Worm (Caenorhabditis elegans): Measurements from ENCODE around the gene srg-21.

Gene srg-21

ce11 chrII:3071012-3071749 is 20.0 kb downstream of the srg-21 start, which contains the start of gene Y25C1A.7:
Gene Y25C1A.7, minus strand, starts transcription at chrII:3071062.
- TF ChIP-seq hmbx-1 (tag; optimal IDR thresholded peaks at IDR 0.05) (no peak), sea-1 (GFP tag; conservative IDR thresholded peaks at IDR 0.05) (no peak), B0310.2 (tag; optimal IDR thresholded peaks at IDR 0.05) (no peak), hmg-4 (GFP tag; optimal IDR thresholded peaks at IDR 0.05) (no peak), flt-1 (GFP tag; IDR thresholded peaks at IDR 0.05) (no peak), F13C5.2 (tag; optimal IDR thresholded peaks at IDR 0.05) (no peak), ets-7 (tag; optimal IDR thresholded peaks at IDR 0.05) (no peak), tbx-11 (GFP tag; IDR thresholded peaks at IDR 0.05) (no peak), pes-1 (GFP tag; IDR thresholded peaks at IDR 0.05) (no peak)

DNA sequence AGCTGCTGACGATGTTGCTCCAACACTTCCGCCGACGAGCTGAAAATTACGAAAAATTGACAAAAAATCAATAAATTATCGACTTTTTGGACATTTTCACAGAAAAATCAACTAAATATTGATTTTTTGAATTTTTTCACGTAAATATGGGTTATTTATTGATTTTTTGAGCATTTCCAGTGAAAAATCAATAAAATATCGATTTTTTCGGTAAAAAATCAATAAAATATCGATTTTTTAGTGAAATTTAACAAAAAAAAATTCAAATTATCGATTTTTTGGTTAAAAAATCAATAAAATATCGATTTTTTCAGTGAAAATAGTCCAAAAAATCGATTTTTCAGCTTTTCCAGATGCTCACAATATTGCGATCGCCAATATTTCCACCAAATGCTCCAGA is 21.0 kb downstream of the srg-21 start:
- no peak for TF ChIP-seq tbx-37 (GFP tag; conservative IDR thresholded peaks at IDR 0.05)
- TF ChIP-seq pes-1 (GFP tag; IDR thresholded peaks at IDR 0.05) = no peak
- TF ChIP-seq scrt-1 (GFP tag; IDR thresholded peaks at IDR 0.05) = no peak
- TF ChIP-seq sea-1 (GFP tag; conservative IDR thresholded peaks at IDR 0.05) = no peak
- TF ChIP-seq aly-1 (tag; optimal IDR thresholded peaks at IDR 0.05) = no peak
- TF ChIP-seq F13C5.2 (tag; optimal IDR thresholded peaks at IDR 0.05) = no peak
- TF ChIP-seq ceh-36 (tag; optimal IDR thresholded peaks at IDR 0.05) = no peak
- no peak for TF ChIP-seq ama-1 (optimal IDR thresholded peaks at IDR 0.05)
- no peak for TF ChIP-seq hmg-4 (GFP tag; optimal IDR thresholded peaks at IDR 0.05)
- TF ChIP-seq B0310.2 (tag; optimal IDR thresholded peaks at IDR 0.05) = no peak
- TF ChIP-seq ets-7 (tag; optimal IDR thresholded peaks at IDR 0.05) = no peak

ce11 chrII:3068646-3069045 is 22.5 kb downstream of the srg-21 start:
- TF ChIP-seq ets-7 (tag; optimal IDR thresholded peaks at IDR 0.05) = no peak
- no peak for TF ChIP-seq scrt-1 (GFP tag; IDR thresholded peaks at IDR 0.05)
- no peak for TF ChIP-seq ama-1 (optimal IDR thresholded peaks at IDR 0.05)
- TF ChIP-seq hnd-1 (tag; optimal IDR thresholded peaks at IDR 0.05) = no peak
- TF ChIP-seq ceh-36 (tag; optimal IDR thresholded peaks at IDR 0.05) = no peak
- no peak for TF ChIP-seq ceh-13 (GFP tag; optimal IDR thresholded peaks at IDR 0.05)
- TF ChIP-seq tbx-37 (GFP tag; conservative IDR thresholded peaks at IDR 0.05) = no peak
- no peak for TF ChIP-seq tra-4 (tag; optimal IDR thresholded peaks at IDR 0.05)
- TF ChIP-seq pes-1 (GFP tag; IDR thresholded peaks at IDR 0.05) = no peak
- no peak for TF ChIP-seq hmg-4 (GFP tag; optimal IDR thresholded peaks at IDR 0.05)
- TF ChIP-seq sea-1 (GFP tag; conservative IDR thresholded peaks at IDR 0.05) = no peak
- TF ChIP-seq B0310.2 (tag; optimal IDR thresholded peaks at IDR 0.05) = no peak
- TF ChIP-seq tbx-11 (GFP tag; IDR thresholded peaks at IDR 0.05) = no peak

- TF ChIP-seq sea-1 (GFP tag; conservative IDR thresholded peaks at IDR 0.05) = no peak
- no peak for TF ChIP-seq scrt-1 (GFP tag; IDR thresholded peaks at IDR 0.05)
- no peak for TF ChIP-seq aly-1 (tag; optimal IDR thresholded peaks at IDR 0.05)
- TF ChIP-seq F13C5.2 (tag; optimal IDR thresholded peaks at IDR 0.05) = no peak
- TF ChIP-seq tra-4 (tag; optimal IDR thresholded peaks at IDR 0.05) = no peak
- no peak for TF ChIP-seq tbx-37 (GFP tag; conservative IDR thresholded peaks at IDR 0.05)
- TF ChIP-seq flt-1 (GFP tag; IDR thresholded peaks at IDR 0.05) = no peak
- TF ChIP-seq ama-1 (optimal IDR thresholded peaks at IDR 0.05) = no peak
Observed at ce11 chrII:3067896-3068295, 23.3 kb downstream of the srg-21 start.

DNA sequence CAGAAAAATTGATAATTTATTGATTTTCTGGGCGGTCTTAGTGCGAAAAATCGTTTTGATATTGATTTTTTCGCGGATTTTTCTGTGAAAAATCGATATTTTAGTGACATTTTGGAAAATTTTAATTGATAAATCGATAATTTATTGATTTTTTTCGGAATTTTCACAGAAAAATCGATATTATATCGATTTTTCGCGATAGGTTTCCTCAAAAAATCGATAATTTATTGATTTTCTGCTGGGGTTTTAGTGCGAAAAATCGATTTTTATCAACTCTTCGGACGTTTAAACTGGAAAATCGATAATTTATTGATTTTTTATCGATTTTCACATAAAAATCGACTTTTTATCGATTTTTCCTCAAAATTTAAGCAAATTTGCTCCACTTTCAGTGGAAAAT is 23.7 kb downstream of the srg-21 start:
- TF ChIP-seq ceh-13 (GFP tag; optimal IDR thresholded peaks at IDR 0.05) (no peak), pes-1 (GFP tag; IDR thresholded peaks at IDR 0.05) (no peak), flt-1 (GFP tag; IDR thresholded peaks at IDR 0.05) (no peak), tra-4 (tag; optimal IDR thresholded peaks at IDR 0.05) (no peak), aly-1 (tag; optimal IDR thresholded peaks at IDR 0.05) (no peak), tbx-37 (GFP tag; conservative IDR thresholded peaks at IDR 0.05) (no peak)

ce11 chrII:3066401-3066800 is 24.8 kb downstream of the srg-21 start:
- no peak for TF ChIP-seq hnd-1 (tag; optimal IDR thresholded peaks at IDR 0.05)
- no peak for TF ChIP-seq tbx-37 (GFP tag; conservative IDR thresholded peaks at IDR 0.05)
- no peak for TF ChIP-seq sea-1 (GFP tag; conservative IDR thresholded peaks at IDR 0.05)
- TF ChIP-seq hmbx-1 (tag; optimal IDR thresholded peaks at IDR 0.05) = no peak
- TF ChIP-seq tra-4 (tag; optimal IDR thresholded peaks at IDR 0.05) = no peak
- no peak for TF ChIP-seq F13C5.2 (tag; optimal IDR thresholded peaks at IDR 0.05)
- no peak for TF ChIP-seq ceh-13 (GFP tag; optimal IDR thresholded peaks at IDR 0.05)
- no peak for TF ChIP-seq pes-1 (GFP tag; IDR thresholded peaks at IDR 0.05)
- no peak for TF ChIP-seq ets-7 (tag; optimal IDR thresholded peaks at IDR 0.05)
- TF ChIP-seq scrt-1 (GFP tag; IDR thresholded peaks at IDR 0.05) = no peak
- no peak for TF ChIP-seq ama-1 (optimal IDR thresholded peaks at IDR 0.05)
- TF ChIP-seq hmg-4 (GFP tag; optimal IDR thresholded peaks at IDR 0.05) = no peak
- TF ChIP-seq ceh-36 (tag; optimal IDR thresholded peaks at IDR 0.05) = no peak
- TF ChIP-seq aly-1 (tag; optimal IDR thresholded peaks at IDR 0.05) = no peak
- TF ChIP-seq flt-1 (GFP tag; IDR thresholded peaks at IDR 0.05) = no peak
- no peak for TF ChIP-seq B0310.2 (tag; optimal IDR thresholded peaks at IDR 0.05)
- TF ChIP-seq tbx-11 (GFP tag; IDR thresholded peaks at IDR 0.05) = no peak

ce11 chrII:3065086-3065485 is 26.1 kb downstream of the srg-21 start:
- TF ChIP-seq ama-1 (optimal IDR thresholded peaks at IDR 0.05) (no peak), ceh-13 (GFP tag; optimal IDR thresholded peaks at IDR 0.05) (no peak), tbx-11 (GFP tag; IDR thresholded peaks at IDR 0.05) (no peak), hmbx-1 (tag; optimal IDR thresholded peaks at IDR 0.05) (no peak), hnd-1 (tag; optimal IDR thresholded peaks at IDR 0.05) (no peak), F13C5.2 (tag; optimal IDR thresholded peaks at IDR 0.05) (no peak), hmg-4 (GFP tag; optimal IDR thresholded peaks at IDR 0.05) (no peak), B0310.2 (tag; optimal IDR thresholded peaks at IDR 0.05) (no peak), ets-7 (tag; optimal IDR thresholded peaks at IDR 0.05) (no peak), tbx-37 (GFP tag; conservative IDR thresholded peaks at IDR 0.05) (no peak), aly-1 (tag; optimal IDR thresholded peaks at IDR 0.05) (no peak), flt-1 (GFP tag; IDR thresholded peaks at IDR 0.05) (no peak), tra-4 (tag; optimal IDR thresholded peaks at IDR 0.05) (no peak)
